Fruit fly (Drosophila melanogaster): Measurements from ENCODE around the gene CG7714.

Gene CG7714

dm6 chr3R:18732381-18732780, 6.1 kb upstream of the CG7714 start, which contains the start of gene CG14302:
Gene CG14302 (plus strand): TSS chr3R:18732681.
- no peak for TF ChIP-seq dac (GFP tag; optimal IDR thresholded peaks at IDR 0.05)
- no peak for TF ChIP-seq lz (GFP tag; optimal IDR thresholded peaks at IDR 0.05)
- TF ChIP-seq Hr39 (GFP tag; optimal IDR thresholded peaks at IDR 0.05), result no peak

- TF ChIP-seq fd85E (GFP tag; optimal IDR thresholded peaks at IDR 0.05), result no peak
- TF ChIP-seq CG6808 (GFP tag; optimal IDR thresholded peaks at IDR 0.05), result no peak
- TF ChIP-seq Blimp-1 (GFP tag; optimal IDR thresholded peaks at IDR 0.05), result no peak
- no peak for TF ChIP-seq CG10669 (GFP tag; optimal IDR thresholded peaks at IDR 0.05)
- no peak for TF ChIP-seq CG6854 (GFP tag; optimal IDR thresholded peaks at IDR 0.05)
- no peak for TF ChIP-seq Lpt (GFP tag; optimal IDR thresholded peaks at IDR 0.05)
- TF ChIP-seq dac (GFP tag; optimal IDR thresholded peaks at IDR 0.05), result no peak
- no peak for TF ChIP-seq Eip78C (GFP tag)
- TF ChIP-seq CG3919 (GFP tag; optimal IDR thresholded peaks at IDR 0.05), result no peak
- TF ChIP-seq Hr38 (GFP tag; optimal IDR thresholded peaks at IDR 0.05), result no peak
- no peak for TF ChIP-seq Sox102F (GFP tag; optimal IDR thresholded peaks at IDR 0.05)
- TF ChIP-seq salr (GFP tag; optimal IDR thresholded peaks at IDR 0.05), result no peak
These were observed 5.0 kb upstream of the CG7714 start for dm6 chr3R:18731241-18731640.

dm6 chr3R:18728368-18728767, 2.1 kb upstream of the CG7714 start, which contains the start of gene CG7715:
Gene CG7715 (minus strand): TSS chr3R:18728468.
- TF ChIP-seq fkh (GFP tag; optimal IDR thresholded peaks at IDR 0.05), result no peak
- TF ChIP-seq CG8119 (GFP tag; IDR thresholded peaks at IDR 0.05), result no peak
- TF ChIP-seq CG4318 (GFP tag; optimal IDR thresholded peaks at IDR 0.05), result no peak
- TF ChIP-seq CG11902 (GFP tag; optimal IDR thresholded peaks at IDR 0.05), result no peak
- TF ChIP-seq cyc (GFP tag; optimal IDR thresholded peaks at IDR 0.05), result no peak
- TF ChIP-seq fd59A (GFP tag; optimal IDR thresholded peaks at IDR 0.05), result no peak
- TF ChIP-seq CG10669 (GFP tag; optimal IDR thresholded peaks at IDR 0.05), result no peak
- TF ChIP-seq fd85E (GFP tag; optimal IDR thresholded peaks at IDR 0.05), result no peak
- no peak for TF ChIP-seq CG6808 (GFP tag; optimal IDR thresholded peaks at IDR 0.05)
- no peak for TF ChIP-seq CG3032 (tag; optimal IDR thresholded peaks at IDR 0.05)
- TF ChIP-seq CG10631 (GFP tag; optimal IDR thresholded peaks at IDR 0.05), result no peak
- TF ChIP-seq CG11294 (GFP tag; IDR thresholded peaks at IDR 0.05), result no peak
- no peak for TF ChIP-seq CG8632 (GFP tag; optimal IDR thresholded peaks at IDR 0.05)
- TF ChIP-seq spab (GFP tag; optimal IDR thresholded peaks at IDR 0.05), result no peak
- TF ChIP-seq dac (GFP tag; optimal IDR thresholded peaks at IDR 0.05), result no peak
- no peak for TF ChIP-seq CG3919 (GFP tag; optimal IDR thresholded peaks at IDR 0.05)
- TF ChIP-seq net (GFP tag; optimal IDR thresholded peaks at IDR 0.05), result no peak
- TF ChIP-seq svp (GFP tag), result no peak

dm6 chr3R:18722490-18722889, 3.7 kb downstream of the CG7714 start, which contains the start of gene CG34283:
Gene CG34283 (minus strand): TSS chr3R:18722590.
- TF ChIP-seq Eip78C (GFP tag) (no peak), net (GFP tag; optimal IDR thresholded peaks at IDR 0.05) (no peak), salr (GFP tag; optimal IDR thresholded peaks at IDR 0.05) (no peak), CG3032 (tag; optimal IDR thresholded peaks at IDR 0.05) (no peak), ss (GFP tag; optimal IDR thresholded peaks at IDR 0.05) (no peak), Gug (GFP tag; IDR thresholded peaks at IDR 0.05) (no peak), CG4318 (GFP tag; optimal IDR thresholded peaks at IDR 0.05) (no peak), CG7368 (GFP tag; optimal IDR thresholded peaks at IDR 0.05) (no peak), OdsH (GFP tag; optimal IDR thresholded peaks at IDR 0.05) (no peak)

dm6 chr3R:18721368-18721767, 4.9 kb downstream of the CG7714 start:
- TF ChIP-seq Met (GFP tag; optimal IDR thresholded peaks at IDR 0.05) (no peak), Sox15 (GFP tag; optimal IDR thresholded peaks at IDR 0.05) (no peak), CG6163 (GFP tag; IDR thresholded peaks at IDR 0.05) (no peak), Eip78C (GFP tag) (no peak), esn (GFP tag; optimal IDR thresholded peaks at IDR 0.05) (no peak), CG8119 (GFP tag; IDR thresholded peaks at IDR 0.05) (no peak), net (GFP tag; optimal IDR thresholded peaks at IDR 0.05) (no peak), acj6 (GFP tag; optimal IDR thresholded peaks at IDR 0.05) (no peak)

Measured in whole organism, prepupa.